Worm (Caenorhabditis elegans) whole organism, L1 larva: ENCODE measurements around the gene rpl-23.

Experiments used
- ama-1 ChIP-seq: fragments of 150-350 bp; optimal IDR thresholded peaks from 2 replicates; lab custom pipeline; 2014
- fkh-10 ChIP-seq: sonication (generic microtip); optimal IDR thresholded peaks from 2 replicates; lab custom pipeline; 2017; ENCODE audit warnings: missing biosample characterization, missing genetic modification reagents, missing genetic modification characterization
- hlh-4 ChIP-seq: sonication (generic microtip); optimal IDR thresholded peaks from 2 replicates; lab custom pipeline; 2016; ENCODE audit warnings: mild to moderate bottlenecking, missing genetic modification characterization, missing compliant biosample characterization
- nhr-76 ChIP-seq: sonication (generic microtip); optimal IDR thresholded peaks from 2 replicates; lab custom pipeline; 2017; ENCODE audit warnings: missing biosample characterization, missing genetic modification characterization
- nhr-77 ChIP-seq: fragments of 150-350 bp; optimal IDR thresholded peaks from 2 replicates; lab custom pipeline; 2014; ENCODE audit warnings: missing biosample characterization, missing genetic modification characterization
- snpc-4 ChIP-seq: fragments of 150-350 bp; optimal IDR thresholded peaks from 2 replicates; lab custom pipeline; 2014; ENCODE audit warnings: missing biosample characterization, missing genetic modification characterization
- unc-130 ChIP-seq: fragments of 150-350 bp; optimal IDR thresholded peaks from 2 replicates; lab custom pipeline; 2017; ENCODE audit warnings: missing biosample characterization, missing genetic modification characterization, inconsistent platforms

ce11 chrIII:5711881-5712643 is 6.1 kb upstream of the rpl-23 start:
- no peak for TF ChIP-seq hlh-4
- TF ChIP-seq snpc-4 (tag; lab: Kevin White, UChicago): no peak
- no peak for TF ChIP-seq ama-1
- no peak for TF ChIP-seq nhr-77
- no peak for TF ChIP-seq fkh-10 (GFP tag; lab: Kevin White, UChicago)
- no peak for TF ChIP-seq unc-130 (tag; lab: Kevin White, UChicago)
- TF ChIP-seq nhr-76 (tag; lab: Kevin White, UChicago): no peak
